Fruit fly (Drosophila melanogaster): ENCODE measurements around the gene KaiR1D.

dm6 chr3R:20912725-20913124, 46.7 kb upstream of the KaiR1D start:
- TF ChIP-seq CG13204 (GFP tag; optimal IDR thresholded peaks at IDR 0.05) (no peak), Snoo (tag; optimal IDR thresholded peaks at IDR 0.05) (no peak), Pif1B (GFP tag; optimal IDR thresholded peaks at IDR 0.05) (no peak), CG14655 (GFP tag; optimal IDR thresholded peaks at IDR 0.05) (no peak), CG15710 (tag; optimal IDR thresholded peaks at IDR 0.05) (no peak), Pif1A (GFP tag; optimal IDR thresholded peaks at IDR 0.05) (no peak), CG4496 (GFP tag; IDR thresholded peaks at IDR 0.05) (no peak), gl (tag; optimal IDR thresholded peaks at IDR 0.05) (no peak), rn (GFP tag; IDR thresholded peaks at IDR 0.05) (no peak), CG17806 (tag; optimal IDR thresholded peaks at IDR 0.05) (no peak)
